Worm (Caenorhabditis elegans) whole organism, midembryonic: ENCODE data around the gene ikke-1.

Experiments used
- klf-2 ChIP-seq: fragments of 200-800 bp; sonication (Bioruptor generic); conservative IDR thresholded peaks from 2 replicates; pipeline ENCODE4 v1.3.6; 2022; ENCODE audit warnings: missing genetic modification reagents, missing genetic modification characterization, missing compliant biosample characterization
- med-1 ChIP-seq: sonication (generic microtip); optimal IDR thresholded peaks from 2 replicates; lab custom pipeline; 2017; ENCODE audit warnings: missing genetic modification characterization, mild to moderate bottlenecking, missing compliant biosample characterization, antibody characterized with exemption, missing genetic modification reagents; ENCODE audit not compliant: insufficient read depth
- ref-1 ChIP-seq: fragments of 200-800 bp; sonication (Bioruptor generic); conservative IDR thresholded peaks from 2 replicates; pipeline ENCODE4 v1.3.6; 2022; ENCODE audit warnings: missing genetic modification reagents, missing genetic modification characterization, missing compliant biosample characterization

DNA sequence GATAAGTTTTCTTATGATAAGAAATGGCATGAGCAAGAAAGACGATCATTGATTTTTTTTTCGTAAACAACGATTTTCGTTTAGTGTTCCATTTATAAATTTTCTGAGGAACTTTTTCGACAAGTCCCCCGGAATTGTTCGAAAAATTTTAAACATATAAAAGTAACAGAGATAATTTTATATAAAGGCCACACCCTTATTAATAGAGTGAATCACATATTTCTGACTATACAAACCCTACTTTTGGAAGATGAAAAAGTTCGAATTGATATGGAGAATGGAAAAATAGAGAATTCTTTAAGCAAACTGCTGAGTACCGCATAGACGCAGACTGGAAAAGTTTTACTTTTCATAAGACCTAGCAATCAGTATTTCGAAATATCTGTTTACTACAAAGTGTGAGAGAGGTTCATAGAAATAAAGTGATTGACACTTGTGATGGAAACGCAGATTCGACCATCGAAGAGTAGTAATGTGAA, 658 bp upstream of the ikke-1 start:
- TF ChIP-seq med-1 (no peak), klf-2 (no peak), ref-1 (GFP tag; lab: Robert Waterston, UW) (no peak)
